Fruit fly (Drosophila melanogaster): Measurements from ENCODE around the gene Taf9.

The Taf9 gene

dm6 chrX:17799070-17799802, 42.7 kb upstream of the Taf9 start (continued):
- peak; percentile 11 for TF ChIP-seq Meics (GFP tag; optimal IDR thresholded peaks at IDR 0.05)
- peak; percentile 8 for TF ChIP-seq CG1602 (GFP tag; optimal IDR thresholded peaks at IDR 0.05)
- no peak for TF ChIP-seq salm (tag; optimal IDR thresholded peaks at IDR 0.05)
- peak; percentile 7 for TF ChIP-seq CG2120 (GFP tag; optimal IDR thresholded peaks at IDR 0.05)
- TF ChIP-seq CG10959 (GFP tag; IDR thresholded peaks at IDR 0.05) = peak; percentile 21; the same call in 1 of the 2 replicates
- no peak for TF ChIP-seq CHES-1-like (GFP tag; optimal IDR thresholded peaks at IDR 0.05)
- TF ChIP-seq Six4 (GFP tag; optimal IDR thresholded peaks at IDR 0.05) = peak; percentile 21
- no peak for TF ChIP-seq CG13296 (GFP tag; optimal IDR thresholded peaks at IDR 0.05)
- no peak for TF ChIP-seq pnt (GFP tag; optimal IDR thresholded peaks at IDR 0.05)
- peak; percentile 32 for TF ChIP-seq CG18599 (GFP tag; optimal IDR thresholded peaks at IDR 0.05)
- no peak for TF ChIP-seq CG13123 (GFP tag; optimal IDR thresholded peaks at IDR 0.05)
- no peak for TF ChIP-seq CG1832 (GFP tag; optimal IDR thresholded peaks at IDR 0.05)
- peak; percentile 56 for TF ChIP-seq CG2678 (tag; optimal IDR thresholded peaks at IDR 0.05)
- no peak for TF ChIP-seq CG12744 (GFP tag; optimal IDR thresholded peaks at IDR 0.05)
- TF ChIP-seq Optix (GFP tag; IDR thresholded peaks at IDR 0.05) = no peak
- TF ChIP-seq ci (GFP tag; IDR thresholded peaks at IDR 0.05) = no peak
- peak; percentile 28 for TF ChIP-seq CG10267 (tag; optimal IDR thresholded peaks at IDR 0.05)
- no peak for TF ChIP-seq tup (GFP tag; optimal IDR thresholded peaks at IDR 0.05)
- no peak for TF ChIP-seq tio (GFP tag; optimal IDR thresholded peaks at IDR 0.05)
- peak; percentile 49 for TF ChIP-seq CoRest (tag; optimal IDR thresholded peaks at IDR 0.05)
- peak; percentile 91 for TF ChIP-seq pfk (GFP tag; optimal IDR thresholded peaks at IDR 0.05)
- no peak for TF ChIP-seq tx (GFP tag; optimal IDR thresholded peaks at IDR 0.05)
- no peak for TF ChIP-seq ash1 (GFP tag; optimal IDR thresholded peaks at IDR 0.05)
- TF ChIP-seq CG14667 (GFP tag; IDR thresholded peaks at IDR 0.05) = peak; percentile 29; the same call in 1 of the 2 replicates
- no peak for TF ChIP-seq NC2β (GFP tag; optimal IDR thresholded peaks at IDR 0.05)
- TF ChIP-seq CG17829 (tag; optimal IDR thresholded peaks at IDR 0.05) = peak; percentile 50
- no peak for TF ChIP-seq inv (GFP tag; IDR thresholded peaks at IDR 0.05; ENCODE audit: partially characterized antibody)
- TF ChIP-seq sens (GFP tag) = peak; percentile 74
- TF ChIP-seq Deaf1 (tag; optimal IDR thresholded peaks at IDR 0.05) = no peak
- TF ChIP-seq CG14014 (GFP tag; IDR thresholded peaks at IDR 0.05) = no peak
- no peak for TF ChIP-seq hkb (optimal IDR thresholded peaks at IDR 0.05)
- TF ChIP-seq hkb (GFP tag; IDR thresholded peaks at IDR 0.05) = no peak
- TF ChIP-seq Mes4 (GFP tag; optimal IDR thresholded peaks at IDR 0.05) = no peak
- no peak for TF ChIP-seq abd-A (tag; optimal IDR thresholded peaks at IDR 0.05)
- peak; percentile 38 for TF ChIP-seq CG13424 (tag; optimal IDR thresholded peaks at IDR 0.05)
- no peak for TF ChIP-seq nau (GFP tag; optimal IDR thresholded peaks at IDR 0.05)
- no peak for TF ChIP-seq CG4730 (GFP tag; IDR thresholded peaks at IDR 0.05)
- TF ChIP-seq trem (tag; optimal IDR thresholded peaks at IDR 0.05) = peak; percentile 4
- TF ChIP-seq ATbp (GFP tag; optimal IDR thresholded peaks at IDR 0.05) = peak; percentile 25
- TF ChIP-seq luna (GFP tag; optimal IDR thresholded peaks at IDR 0.05) = no peak
- TF ChIP-seq CG6175 (GFP tag; IDR thresholded peaks at IDR 0.05) = no peak
- TF ChIP-seq CG12942 (GFP tag; optimal IDR thresholded peaks at IDR 0.05) = no peak
- TF ChIP-seq crol (GFP tag; IDR thresholded peaks at IDR 0.05) = no peak
- peak; percentile 44 for TF ChIP-seq cg (GFP tag; optimal IDR thresholded peaks at IDR 0.05)
- TF ChIP-seq HLHmδ (GFP tag; optimal IDR thresholded peaks at IDR 0.05) = no peak
- no peak for TF ChIP-seq CG13624 (GFP tag; optimal IDR thresholded peaks at IDR 0.05)
- peak; percentile 22; the same call in 1 of the 3 replicates for TF ChIP-seq tgo (GFP tag; IDR thresholded peaks at IDR 0.05)
- TF ChIP-seq Dp (GFP tag; optimal IDR thresholded peaks at IDR 0.05) = no peak
- no peak for TF ChIP-seq pan (optimal IDR thresholded peaks at IDR 0.05)
- TF ChIP-seq pan (GFP tag; optimal IDR thresholded peaks at IDR 0.05 in 1 of 2, IDR thresholded peaks at IDR 0.05 in 1 of 2) = peak in 1 of 2 experiments; percentile 34
- no peak for TF ChIP-seq CG13775 (GFP tag; optimal IDR thresholded peaks at IDR 0.05)

Measured in whole organism, embryonic.